Fruit fly (Drosophila melanogaster) S2 (cell line): Measurements from ENCODE around the gene Npc2g.

Source experiments
- CG8478 ChIP-seq: fragments of >200 bp; optimal IDR thresholded peaks from 2 replicates; lab custom pipeline; 2018
- CTCF ChIP-seq, 2 experiments: fragments of >200 bp; optimal IDR thresholded peaks; 2 replicates each; lab custom pipeline; 2018

DNA sequence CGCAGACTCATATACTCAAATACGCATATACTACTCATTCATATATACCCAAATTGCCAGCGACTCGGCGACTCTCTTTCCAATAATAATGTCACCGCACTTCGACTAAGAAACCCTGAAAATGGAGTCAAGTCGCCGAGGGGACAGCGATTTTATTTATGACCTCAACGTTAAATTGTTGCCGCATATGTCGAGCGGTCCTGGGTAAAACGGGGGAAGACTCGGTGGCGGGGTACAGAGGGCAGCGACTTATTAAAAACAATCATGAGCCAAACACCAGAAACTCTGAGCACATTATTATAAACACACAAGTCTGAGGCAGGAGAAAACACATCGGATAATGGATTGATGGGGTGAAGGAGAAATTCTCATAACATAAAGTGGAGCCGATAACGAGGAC is 10.0 kb downstream of the Npc2g start:
- TF ChIP-seq CG8478 (lab: Kevin White, UChicago) (no peak), CTCF (optimal IDR thresholded peaks at IDR 0.05; lab: Kevin White, UChicago) (no peak)
